Fruit fly (Drosophila melanogaster) whole organism, wandering third instar larva: ENCODE data around the gene CG42393.
A peak's percentile ranks its signal among the peaks of the same experiment; 100 is the strongest.

Experiments
- Abd-B ChIP-seq: fragments of >200 bp; optimal IDR thresholded peaks from 2 replicates; lab custom pipeline; 2017; ENCODE audit warnings: missing biosample characterization, missing genetic modification characterization
- CG9705 ChIP-seq: fragments of 200-800 bp; sonication (Bioruptor generic); optimal IDR thresholded peaks from 2 replicates; lab custom pipeline; 2018; ENCODE audit warnings: missing biosample characterization, mild to moderate bottlenecking, missing genetic modification characterization
- CrebA ChIP-seq: fragments of 200-800 bp; sonication (Bioruptor generic); optimal IDR thresholded peaks from 2 replicates; lab custom pipeline; 2016; ENCODE audit warnings: missing biosample characterization, mild to moderate bottlenecking, missing genetic modification characterization, borderline replicate concordance
- Dfd ChIP-seq: fragments of >200 bp; optimal IDR thresholded peaks from 2 replicates; lab custom pipeline; 2017; ENCODE audit warnings: missing biosample characterization, missing genetic modification characterization
- Dif ChIP-seq: fragments of 200-275, 200-300 bp; sonication (Bioruptor generic); optimal IDR thresholded peaks from 2 replicates; lab custom pipeline; 2018; ENCODE audit warnings: missing biosample characterization, missing genetic modification characterization; ENCODE audit not compliant: partially characterized antibody
- GATAd ChIP-seq: sonication (Bioruptor generic); optimal IDR thresholded peaks from 2 replicates; lab custom pipeline; 2016; ENCODE audit warnings: missing biosample characterization, missing genetic modification characterization
- HLH106 ChIP-seq: fragments of 200-800 bp; optimal IDR thresholded peaks from 3 replicates; lab custom pipeline; 2019; ENCODE audit warnings: missing biosample characterization, mild to moderate bottlenecking, missing genetic modification characterization, moderate library complexity
- Hnf4 ChIP-seq: fragments of 200-800 bp; sonication (Bioruptor generic); optimal IDR thresholded peaks from 2 replicates; lab custom pipeline; 2016; ENCODE audit warnings: missing biosample characterization, mild to moderate bottlenecking, missing genetic modification characterization
- Hr78 ChIP-seq: fragments of >200 bp; optimal IDR thresholded peaks from 2 replicates; lab custom pipeline; 2017; ENCODE audit warnings: missing biosample characterization, missing genetic modification characterization
- Jra ChIP-seq: sonication (Bioruptor generic); optimal IDR thresholded peaks from 2 replicates; lab custom pipeline; 2016; ENCODE audit warnings: missing biosample characterization, missing genetic modification characterization
- Mio ChIP-seq: sonication (Bioruptor generic); optimal IDR thresholded peaks from 2 replicates; lab custom pipeline; 2016; ENCODE audit warnings: missing biosample characterization, missing genetic modification characterization
- N ChIP-seq: fragments of >200 bp; optimal IDR thresholded peaks from 2 replicates; lab custom pipeline; 2018; ENCODE audit warnings: missing biosample characterization, missing external identifiers, missing genetic modification characterization
- OdsH ChIP-seq: fragments of 200-800 bp; sonication (Bioruptor generic); optimal IDR thresholded peaks from 2 replicates; lab custom pipeline; 2016; ENCODE audit warnings: missing biosample characterization, mild to moderate bottlenecking, missing genetic modification characterization
- Rel ChIP-seq, 2 experiments: fragments of 200-800 bp; sonication (Bioruptor generic) in 1 of 2; optimal IDR thresholded peaks; 2 replicates in 1 of 2; 3 replicates in 1 of 2; lab custom pipeline; 2016 to 2019; ENCODE audit warnings: mild to moderate bottlenecking in 2 of 2, missing biosample characterization in 2 of 2, missing genetic modification characterization in 2 of 2, moderate library complexity in 1 of 2
- Sp1 ChIP-seq: fragments of 200-800 bp; sonication (Bioruptor generic); optimal IDR thresholded peaks from 3 replicates; lab custom pipeline; 2019; ENCODE audit warnings: missing biosample characterization, mild to moderate bottlenecking, missing genetic modification characterization, moderate library complexity
- Vsx2 ChIP-seq: fragments of 200-300, 225-300 bp; sonication (Bioruptor generic); optimal IDR thresholded peaks from 2 replicates; lab custom pipeline; 2018; ENCODE audit warnings: missing biosample characterization, missing genetic modification characterization; ENCODE audit not compliant: partially characterized antibody
- brk ChIP-seq: fragments of 200-800 bp; sonication (Bioruptor generic); optimal IDR thresholded peaks from 2 replicates; lab custom pipeline; 2016; ENCODE audit warnings: missing biosample characterization, mild to moderate bottlenecking, missing genetic modification characterization
- dl ChIP-seq, 2 experiments: fragments of 175-275, 200-275 bp in 1 of 2; fragments of 200-275 bp in 1 of 2; sonication (Bioruptor generic); optimal IDR thresholded peaks; lab custom pipeline; 2018; ENCODE audit warnings: mild to moderate bottlenecking in 2 of 2, missing biosample characterization in 2 of 2, missing genetic modification characterization in 2 of 2, moderate library complexity in 2 of 2; ENCODE audit not compliant: partially characterized antibody in 2 of 2, insufficient read depth in 1 of 2
- dmrt93B ChIP-seq: fragments of 200-800 bp; sonication (Bioruptor generic); optimal IDR thresholded peaks from 2 replicates; lab custom pipeline; 2018; ENCODE audit warnings: missing biosample characterization, mild to moderate bottlenecking, missing genetic modification characterization
- dsf ChIP-seq: sonication (Bioruptor generic); optimal IDR thresholded peaks from 2 replicates; lab custom pipeline; 2016; ENCODE audit warnings: missing biosample characterization, missing genetic modification characterization, borderline replicate concordance
- ey ChIP-seq: fragments of 200-800 bp; sonication (Bioruptor generic); optimal IDR thresholded peaks from 2 replicates; lab custom pipeline; 2016; ENCODE audit warnings: missing biosample characterization, missing genetic modification characterization
- foxo ChIP-seq, 2 experiments: fragments of 200-800 bp; sonication (Bioruptor generic); optimal IDR thresholded peaks; 2 replicates in 1 of 2; 3 replicates in 1 of 2; lab custom pipeline; 2016 to 2017; ENCODE audit warnings: missing biosample characterization in 2 of 2, missing genetic modification characterization in 2 of 2
- fru ChIP-seq: fragments of 200-800 bp; sonication (Bioruptor generic); optimal IDR thresholded peaks from 3 replicates; lab custom pipeline; 2016; ENCODE audit warnings: missing biosample characterization, mild to moderate bottlenecking, missing genetic modification characterization
- h ChIP-seq: fragments of 200-800 bp; sonication (Bioruptor generic); optimal IDR thresholded peaks from 3 replicates; lab custom pipeline; 2016; ENCODE audit warnings: missing biosample characterization, mild to moderate bottlenecking, missing genetic modification characterization
- jim ChIP-seq: fragments of 175-275, 200-325 bp; sonication (Bioruptor generic); optimal IDR thresholded peaks from 2 replicates; lab custom pipeline; 2016; ENCODE audit warnings: missing biosample characterization, mild to moderate bottlenecking, missing genetic modification characterization
- lola ChIP-seq: fragments of >200 bp; optimal IDR thresholded peaks from 2 replicates; lab custom pipeline; 2017; ENCODE audit warnings: missing biosample characterization, missing genetic modification characterization
- pan ChIP-seq: fragments of >200 bp; optimal IDR thresholded peaks from 2 replicates; lab custom pipeline; 2017
- psq ChIP-seq: fragments of 200-800 bp; sonication (Bioruptor generic); optimal IDR thresholded peaks from 3 replicates; lab custom pipeline; 2017; ENCODE audit warnings: missing biosample characterization, mild to moderate bottlenecking, missing genetic modification characterization, moderate library complexity
- rgr ChIP-seq: fragments of 200-800 bp; sonication (Bioruptor generic); optimal IDR thresholded peaks from 3 replicates; lab custom pipeline; 2016; ENCODE audit warnings: missing biosample characterization, mild to moderate bottlenecking, missing genetic modification characterization
- sage ChIP-seq: fragments of 200-800 bp; sonication (Bioruptor generic); optimal IDR thresholded peaks from 2 replicates; lab custom pipeline; 2016; ENCODE audit warnings: missing biosample characterization, mild to moderate bottlenecking, missing genetic modification characterization
- tai ChIP-seq: sonication (Bioruptor generic); optimal IDR thresholded peaks from 2 replicates; lab custom pipeline; 2016; ENCODE audit warnings: missing biosample characterization, missing genetic modification characterization
- usp ChIP-seq: fragments of >200 bp; optimal IDR thresholded peaks from 2 replicates; lab custom pipeline; 2017; ENCODE audit warnings: missing biosample characterization, missing genetic modification characterization
- woc ChIP-seq: sonication (Bioruptor generic); optimal IDR thresholded peaks from 2 replicates; lab custom pipeline; 2016; ENCODE audit warnings: missing biosample characterization, mild to moderate bottlenecking, missing genetic modification characterization

The CG42393 gene

DNA sequence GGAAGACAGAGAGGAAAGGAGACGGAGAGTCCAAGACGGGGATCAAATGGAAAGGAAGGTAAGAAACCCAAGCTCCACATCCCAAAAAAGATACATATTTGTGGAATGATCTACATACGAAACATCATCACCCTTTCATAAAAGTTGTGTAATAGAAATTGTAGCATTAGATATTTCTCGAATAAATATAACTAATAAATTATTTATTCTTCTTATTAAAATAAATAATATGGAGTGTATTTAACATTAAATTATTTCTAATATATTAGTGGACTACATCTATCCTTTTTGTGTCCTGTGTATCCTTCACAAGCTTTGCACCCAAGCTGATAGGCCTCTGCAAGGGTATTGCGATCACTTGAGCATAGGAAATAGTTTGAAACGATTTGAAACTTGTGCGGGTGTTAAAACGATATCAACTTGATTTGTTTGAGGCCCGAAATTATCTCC, 25.7 kb upstream of the CG42393 start:
- TF ChIP-seq dsf: no peak
- TF ChIP-seq fru (GFP tag; lab: Kevin White, UChicago): no peak
- no peak for TF ChIP-seq sage (GFP tag; lab: Kevin White, UChicago)
- TF ChIP-seq OdsH (GFP tag; lab: Kevin White, UChicago): no peak
- no peak for TF ChIP-seq usp (GFP tag; lab: Kevin White, UChicago)
- no peak for TF ChIP-seq Dfd (GFP tag; lab: Kevin White, UChicago)
- TF ChIP-seq Vsx2 (GFP tag; lab: Kevin White, UChicago): no peak
- TF ChIP-seq foxo (GFP tag; optimal IDR thresholded peaks at IDR 0.05; lab: Kevin White, UChicago): peak in 1 of 2 experiments; percentile 29
- no peak for TF ChIP-seq ey (GFP tag; lab: Kevin White, UChicago)
- TF ChIP-seq pan (lab: Kevin White, UChicago): no peak
- no peak for TF ChIP-seq woc (GFP tag; lab: Kevin White, UChicago)
- no peak for TF ChIP-seq HLH106 (tag; lab: Kevin White, UChicago)
- no peak for TF ChIP-seq tai (GFP tag; lab: Kevin White, UChicago)
- TF ChIP-seq Jra: no peak
- no peak for TF ChIP-seq CrebA (GFP tag; lab: Kevin White, UChicago)
- TF ChIP-seq CG9705 (GFP tag; lab: Kevin White, UChicago): no peak
- TF ChIP-seq dl (GFP tag; optimal IDR thresholded peaks at IDR 0.05; lab: Kevin White, UChicago; ENCODE audit: insufficient read depth in 1 of 2, partially characterized antibody in 2 of 2): no peak
- no peak for TF ChIP-seq Hnf4 (GFP tag; lab: Kevin White, UChicago)
- no peak for TF ChIP-seq dmrt93B (GFP tag; lab: Kevin White, UChicago)
- peak; percentile 7 for TF ChIP-seq rgr (GFP tag; lab: Kevin White, UChicago)
- no peak for TF ChIP-seq Hr78 (GFP tag; lab: Kevin White, UChicago)
- no peak for TF ChIP-seq Dif (GFP tag; lab: Kevin White, UChicago)
- TF ChIP-seq Sp1 (GFP tag; lab: Kevin White, UChicago): peak; percentile 29
- TF ChIP-seq Mio (GFP tag; lab: Kevin White, UChicago): no peak
- peak; percentile 51 for TF ChIP-seq psq
- TF ChIP-seq brk (GFP tag; lab: Kevin White, UChicago): no peak

DNA sequence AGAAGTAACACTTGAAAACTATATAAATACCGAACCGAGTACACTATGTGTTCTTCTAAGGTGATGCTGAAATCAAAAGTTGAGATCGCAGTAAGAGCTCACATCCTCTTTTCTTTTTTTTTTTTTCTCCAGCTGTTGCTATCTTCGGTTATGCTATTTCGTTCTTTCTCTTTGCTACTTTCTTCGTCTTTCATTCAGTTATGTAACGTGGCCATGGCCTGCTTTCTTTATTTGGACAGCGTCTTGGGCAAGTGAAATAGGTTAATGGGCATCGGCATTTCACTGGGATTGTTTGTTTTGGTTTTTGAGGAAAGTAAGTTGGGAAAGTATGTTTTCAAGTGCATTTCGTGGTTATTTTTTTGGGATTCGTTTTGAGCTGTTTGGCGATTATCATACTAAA, 24.9 kb upstream of the CG42393 start:
- TF ChIP-seq ey (GFP tag; lab: Kevin White, UChicago) (no peak), Dfd (GFP tag; lab: Kevin White, UChicago) (no peak), OdsH (GFP tag; lab: Kevin White, UChicago) (no peak), Rel (GFP tag; optimal IDR thresholded peaks at IDR 0.05; lab: Kevin White, UChicago) (no peak), Rel (tag; optimal IDR thresholded peaks at IDR 0.05; lab: Kevin White, UChicago) (no peak), GATAd (no peak), woc (GFP tag; lab: Kevin White, UChicago) (no peak), pan (lab: Kevin White, UChicago) (no peak), dmrt93B (GFP tag; lab: Kevin White, UChicago) (no peak), dl (GFP tag; optimal IDR thresholded peaks at IDR 0.05; lab: Kevin White, UChicago; ENCODE audit: insufficient read depth in 1 of 2, partially characterized antibody in 2 of 2) (no peak)

DNA sequence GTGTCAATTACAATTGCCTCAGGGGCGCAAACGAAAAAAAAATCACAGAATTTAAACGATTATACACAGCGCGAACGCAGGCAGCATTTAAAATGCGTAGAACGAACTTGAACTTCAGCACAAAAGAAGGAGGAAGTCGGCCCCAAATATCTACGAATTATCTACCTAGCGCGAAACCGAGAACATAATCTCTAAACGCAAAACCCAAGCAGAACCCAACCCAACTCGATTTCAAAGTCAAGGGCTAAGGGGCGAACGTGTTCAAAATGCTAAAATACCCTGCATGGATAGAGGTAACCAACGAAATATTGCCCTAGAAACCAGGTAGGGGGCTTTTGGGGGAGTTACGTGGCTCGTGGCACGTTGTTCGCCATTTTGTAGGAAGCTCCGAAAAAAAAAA, 24.0 kb upstream of the CG42393 start:
- no peak for TF ChIP-seq Sp1 (GFP tag; lab: Kevin White, UChicago)
- no peak for TF ChIP-seq sage (GFP tag; lab: Kevin White, UChicago)
- TF ChIP-seq woc (GFP tag; lab: Kevin White, UChicago): no peak
- TF ChIP-seq jim (GFP tag; lab: Kevin White, UChicago): no peak
- TF ChIP-seq foxo (GFP tag; optimal IDR thresholded peaks at IDR 0.05; lab: Kevin White, UChicago): no peak
- no peak for TF ChIP-seq dsf
- TF ChIP-seq fru (GFP tag; lab: Kevin White, UChicago): no peak
- TF ChIP-seq pan (lab: Kevin White, UChicago): no peak
- TF ChIP-seq ey (GFP tag; lab: Kevin White, UChicago): no peak
- no peak for TF ChIP-seq lola (GFP tag; lab: Kevin White, UChicago)
- TF ChIP-seq CrebA (GFP tag; lab: Kevin White, UChicago): no peak

DNA sequence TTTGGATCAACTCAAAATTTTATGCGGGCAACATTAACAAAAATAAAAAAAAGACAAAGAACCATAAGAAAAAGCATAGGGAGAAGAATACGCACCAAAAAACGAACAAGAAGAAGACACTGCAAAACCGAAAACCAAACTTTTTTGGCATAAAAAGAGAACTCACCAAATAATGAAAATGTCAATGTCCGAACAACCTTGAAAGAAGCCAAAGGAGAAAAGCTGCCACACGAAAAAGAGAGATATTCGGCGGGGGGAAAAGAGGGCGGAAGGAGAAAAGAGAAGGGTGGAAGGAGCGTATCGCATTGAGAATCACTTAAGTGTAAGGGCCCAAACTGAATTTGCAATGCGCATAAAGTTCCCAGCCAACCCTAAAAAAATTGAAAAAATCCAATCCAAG, 23.5 kb upstream of the CG42393 start:
- TF ChIP-seq Abd-B: no peak
- no peak for TF ChIP-seq OdsH (GFP tag; lab: Kevin White, UChicago)
- TF ChIP-seq N (GFP tag; lab: Kevin White, UChicago): no peak
- no peak for TF ChIP-seq CG9705 (GFP tag; lab: Kevin White, UChicago)
- no peak for TF ChIP-seq h (GFP tag; lab: Kevin White, UChicago)
- peak; percentile 57 for TF ChIP-seq Sp1 (GFP tag; lab: Kevin White, UChicago)
- peak; percentile 14 for TF ChIP-seq woc (GFP tag; lab: Kevin White, UChicago)
- peak; percentile 33 for TF ChIP-seq Jra
- no peak for TF ChIP-seq pan (lab: Kevin White, UChicago)
- peak; percentile 11 for TF ChIP-seq Dif (GFP tag; lab: Kevin White, UChicago)
- TF ChIP-seq rgr (GFP tag; lab: Kevin White, UChicago): no peak
- peak; percentile 30 for TF ChIP-seq brk (GFP tag; lab: Kevin White, UChicago)
- TF ChIP-seq CrebA (GFP tag; lab: Kevin White, UChicago): peak; percentile 68
- TF ChIP-seq Vsx2 (GFP tag; lab: Kevin White, UChicago): peak; percentile 33
- peak; percentile 97 for TF ChIP-seq psq
